Fruit fly (Drosophila melanogaster): ENCODE results near the gene neo.

The neo gene

DNA sequence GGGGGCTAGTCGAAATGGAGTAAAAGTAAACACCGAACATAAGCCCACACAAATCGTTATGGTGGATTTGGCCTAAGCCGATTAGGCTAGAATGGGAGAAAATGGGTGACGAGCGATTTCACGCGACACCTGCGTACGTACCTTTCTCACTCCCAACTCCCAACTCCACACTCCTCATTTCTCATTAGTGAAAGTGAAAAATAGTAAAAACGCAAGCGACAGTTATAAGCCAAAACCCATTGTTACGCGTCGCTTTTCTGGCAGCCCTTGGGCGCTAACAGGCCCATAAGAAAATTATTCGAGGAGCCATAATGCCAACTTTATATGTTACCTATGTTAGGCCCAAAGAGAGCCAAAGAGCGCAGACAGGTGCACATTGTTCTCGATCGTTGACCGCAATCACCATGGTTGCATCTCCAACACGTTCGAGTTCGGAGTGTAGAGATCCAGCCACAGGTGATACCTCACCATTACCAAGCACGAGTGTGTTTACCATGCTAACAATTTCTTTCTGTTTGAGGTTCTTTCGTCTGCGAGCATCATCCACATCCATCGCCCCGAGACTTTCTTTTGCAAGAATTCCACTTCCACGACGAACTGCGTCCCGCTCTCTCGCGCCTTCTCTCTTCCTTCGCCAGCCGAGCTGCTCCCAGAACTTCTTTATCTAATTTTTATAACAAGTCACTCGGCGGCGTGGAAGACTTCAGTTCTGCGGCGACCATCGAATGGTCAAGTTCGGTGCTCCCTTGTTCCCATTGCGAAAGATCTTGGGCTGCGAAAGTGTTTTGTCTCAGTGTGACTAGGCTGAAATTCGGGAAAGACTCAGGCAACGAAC lies at the start of gene neo:
Gene neo (plus strand): TSS at position 698 of the 835 bp plus-strand sequence.
- TF ChIP-seq CG6854 (GFP tag; optimal IDR thresholded peaks at IDR 0.05) (peak; percentile 70), CG6163 (GFP tag; IDR thresholded peaks at IDR 0.05) (0 out of 3 replicates have a peak, but pooled peaks have one; percentile 15), CG8319 (GFP tag; optimal IDR thresholded peaks at IDR 0.05) (no peak), eg (GFP tag; IDR thresholded peaks at IDR 0.05) (peak; percentile 31; the same call in 1 of the 3 replicates)

DNA sequence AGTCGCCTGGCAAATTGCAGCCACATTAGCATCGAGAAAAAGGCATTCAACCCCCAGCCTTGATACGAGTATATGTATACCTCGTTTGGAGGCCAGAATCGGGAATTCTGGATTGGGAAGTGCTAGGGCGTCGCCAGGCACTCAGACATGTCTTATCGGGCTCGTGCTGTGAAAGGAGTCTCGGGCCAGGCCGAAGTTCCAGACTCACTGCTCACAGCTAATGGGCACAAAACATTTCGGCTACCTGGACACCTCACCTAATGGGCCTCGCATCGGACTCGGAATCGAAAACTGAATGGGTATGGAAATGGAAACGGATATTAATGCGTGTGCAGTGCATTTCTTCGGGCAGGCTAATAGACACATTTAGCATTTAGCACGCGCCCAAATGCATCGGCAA lies 48.0 kb upstream of the neo start:
- TF ChIP-seq CG6808 (GFP tag; optimal IDR thresholded peaks at IDR 0.05) (no peak), CG6163 (GFP tag; IDR thresholded peaks at IDR 0.05) (0 out of 3 replicates have a peak, but pooled peaks have one; percentile 6), Ets21C (GFP tag; optimal IDR thresholded peaks at IDR 0.05) (no peak), CG3032 (tag; optimal IDR thresholded peaks at IDR 0.05) (no peak), svp (GFP tag) (no peak), CG32006 (GFP tag; optimal IDR thresholded peaks at IDR 0.05) (no peak)

DNA sequence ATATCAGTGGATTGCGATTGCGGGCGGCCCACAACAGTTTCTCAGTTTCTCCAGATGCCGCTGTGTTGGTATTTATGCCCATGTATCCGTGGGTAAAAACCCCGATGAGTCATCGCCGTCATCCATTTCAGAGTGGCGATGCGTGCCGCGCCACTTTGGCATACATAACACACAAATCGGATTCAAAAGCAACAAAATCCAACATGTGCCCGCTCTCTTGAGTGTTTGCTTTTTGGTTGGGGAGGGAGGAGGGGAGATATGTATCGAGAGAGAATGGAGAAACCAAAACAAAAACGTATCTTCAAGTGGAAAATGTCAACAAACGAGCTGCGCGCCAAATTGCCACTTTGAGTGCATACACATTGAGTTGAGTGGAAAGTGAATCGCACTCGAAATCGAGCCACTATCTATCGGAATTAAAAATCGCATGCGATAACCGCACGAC lies 47.3 kb upstream of the neo start:
- TF ChIP-seq spab (GFP tag; optimal IDR thresholded peaks at IDR 0.05), result no peak
- peak; percentile 97 for TF ChIP-seq fkh (GFP tag; optimal IDR thresholded peaks at IDR 0.05)
- no peak for TF ChIP-seq Hr39 (GFP tag; optimal IDR thresholded peaks at IDR 0.05)
- TF ChIP-seq vri (GFP tag; optimal IDR thresholded peaks at IDR 0.05), result peak; percentile 67
- peak; percentile 17 for TF ChIP-seq dsx (GFP tag; optimal IDR thresholded peaks at IDR 0.05; ENCODE audit: poor library complexity, severe bottlenecking)
- TF ChIP-seq eg (GFP tag; IDR thresholded peaks at IDR 0.05), result peak; percentile 44; the same call in 1 of the 3 replicates
- TF ChIP-seq lz (GFP tag; optimal IDR thresholded peaks at IDR 0.05), result no peak
- TF ChIP-seq CG11902 (GFP tag; optimal IDR thresholded peaks at IDR 0.05), result no peak
- TF ChIP-seq CG15336 (GFP tag; IDR thresholded peaks at IDR 0.05), result peak; percentile 18; the same call in 1 of the 2 replicates
- TF ChIP-seq ss (GFP tag; optimal IDR thresholded peaks at IDR 0.05), result peak in 1 of 2 experiments; percentile 46
- peak; percentile 25 for TF ChIP-seq CG16779 (tag; optimal IDR thresholded peaks at IDR 0.05)
- peak; percentile 27; the same call in 1 of the 3 replicates for TF ChIP-seq CG8119 (GFP tag; IDR thresholded peaks at IDR 0.05)
- no peak for TF ChIP-seq CG3919 (GFP tag; optimal IDR thresholded peaks at IDR 0.05)

DNA sequence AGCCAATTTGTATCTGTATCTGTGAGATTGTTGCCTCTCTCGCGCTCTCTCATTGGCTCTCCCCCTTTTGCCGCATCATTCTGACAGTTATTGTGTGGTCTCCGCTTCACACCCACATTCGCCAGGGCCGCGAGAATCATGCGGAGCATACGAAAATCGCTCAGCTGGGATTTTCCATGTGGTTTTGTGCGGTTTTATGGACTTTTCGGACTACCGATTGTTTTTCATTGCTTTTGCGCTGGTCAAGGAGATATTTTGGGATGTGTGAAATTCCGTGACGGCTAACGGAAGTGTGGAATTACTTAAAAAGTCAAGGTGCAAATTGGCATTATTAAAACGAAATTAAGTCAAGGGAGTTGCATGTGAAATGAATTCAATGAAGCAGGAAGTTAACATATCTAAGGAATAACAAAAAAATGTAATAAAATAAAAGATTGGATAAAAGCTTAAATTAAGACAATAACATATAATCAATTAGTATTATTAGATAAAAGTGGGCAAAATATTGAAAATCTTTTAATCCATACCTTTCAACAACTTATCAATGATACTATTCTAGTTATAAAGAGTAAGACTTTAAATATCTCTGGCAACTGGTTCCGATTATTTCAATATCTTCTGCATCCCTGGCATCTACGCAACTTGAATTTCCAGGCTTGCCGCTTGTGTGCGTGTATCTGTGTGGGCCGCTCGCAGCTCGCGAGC lies 46.7 kb upstream of the neo start:
- TF ChIP-seq Hr39 (GFP tag; optimal IDR thresholded peaks at IDR 0.05), result peak; percentile 12
- peak; percentile 28 for TF ChIP-seq CG11902 (GFP tag; optimal IDR thresholded peaks at IDR 0.05)
- peak; percentile 16 for TF ChIP-seq Blimp-1 (GFP tag; optimal IDR thresholded peaks at IDR 0.05)
- TF ChIP-seq OdsH (GFP tag; optimal IDR thresholded peaks at IDR 0.05), result peak; percentile 27
- peak; percentile 52 for TF ChIP-seq CG3032 (tag; optimal IDR thresholded peaks at IDR 0.05)
- no peak for TF ChIP-seq fkh (GFP tag; optimal IDR thresholded peaks at IDR 0.05)
- peak; percentile 33 for TF ChIP-seq CG10669 (GFP tag; optimal IDR thresholded peaks at IDR 0.05)
- TF ChIP-seq CG31627 (GFP tag; optimal IDR thresholded peaks at IDR 0.05), result peak; percentile 40
- no peak for TF ChIP-seq vri (GFP tag; optimal IDR thresholded peaks at IDR 0.05)
- TF ChIP-seq CG6792 (GFP tag; optimal IDR thresholded peaks at IDR 0.05), result peak; percentile 30
- peak; percentile 23 for TF ChIP-seq CG6276 (GFP tag; optimal IDR thresholded peaks at IDR 0.05)
- TF ChIP-seq Sox14 (GFP tag; optimal IDR thresholded peaks at IDR 0.05), result no peak
- no peak for TF ChIP-seq Sox15 (GFP tag; optimal IDR thresholded peaks at IDR 0.05)
- no peak for TF ChIP-seq Hr38 (GFP tag; optimal IDR thresholded peaks at IDR 0.05)
- TF ChIP-seq fd59A (GFP tag; optimal IDR thresholded peaks at IDR 0.05), result peak; percentile 20
- TF ChIP-seq salr (GFP tag; optimal IDR thresholded peaks at IDR 0.05), result peak in 1 of 2 experiments; percentile 60
- peak; percentile 42 for TF ChIP-seq cyc (GFP tag; optimal IDR thresholded peaks at IDR 0.05)
- peak; percentile 61 for TF ChIP-seq lz (GFP tag; optimal IDR thresholded peaks at IDR 0.05)
- no peak for TF ChIP-seq Sox102F (GFP tag; optimal IDR thresholded peaks at IDR 0.05)
- TF ChIP-seq CG8319 (GFP tag; optimal IDR thresholded peaks at IDR 0.05), result no peak
- TF ChIP-seq fd85E (GFP tag; optimal IDR thresholded peaks at IDR 0.05), result no peak
- TF ChIP-seq Ets21C (GFP tag; optimal IDR thresholded peaks at IDR 0.05), result peak; percentile 10
- TF ChIP-seq pdm3 (GFP tag; optimal IDR thresholded peaks at IDR 0.05), result peak; percentile 45
- TF ChIP-seq CG9139 (GFP tag; optimal IDR thresholded peaks at IDR 0.05), result no peak
- no peak for TF ChIP-seq net (GFP tag; optimal IDR thresholded peaks at IDR 0.05)
- peak; percentile 30 for TF ChIP-seq CG34406 (GFP tag; optimal IDR thresholded peaks at IDR 0.05)
- TF ChIP-seq Hr4 (GFP tag; optimal IDR thresholded peaks at IDR 0.05), result no peak
- peak; percentile 69 for TF ChIP-seq achi (GFP tag; optimal IDR thresholded peaks at IDR 0.05)
- no peak for TF ChIP-seq ss (GFP tag; optimal IDR thresholded peaks at IDR 0.05)
